Fruit fly (Drosophila melanogaster) whole organism, embryonic: ENCODE results near the gene CG8460.

Experiments used
- Asciz ChIP-seq: fragments of 200-800 bp; sonication (Bioruptor generic); optimal IDR thresholded peaks from 2 replicates; lab custom pipeline; 2017; ENCODE audit warnings: missing biosample characterization, mild to moderate bottlenecking, missing genetic modification characterization, missing genetic modification reagents
- Blimp-1 ChIP-seq: fragments of 200-800 bp; sonication (Bioruptor generic); optimal IDR thresholded peaks from 3 replicates; lab custom pipeline; 2018; ENCODE audit warnings: missing biosample characterization, missing genetic modification characterization, mild to moderate bottlenecking, moderate library complexity, missing genetic modification reagents
- BtbVII ChIP-seq: fragments of 200-800 bp; sonication (Bioruptor generic); optimal IDR thresholded peaks from 3 replicates; lab custom pipeline; 2017; ENCODE audit warnings: missing biosample characterization, mild to moderate bottlenecking, missing genetic modification characterization
- CG10321 ChIP-seq: fragments of 200-800 bp; sonication (Bioruptor generic); IDR thresholded peaks from 2 replicates; pipeline ENCODE4 v1.3.6; 2022; ENCODE audit warnings: missing biosample characterization, missing genetic modification characterization
- CG10431 ChIP-seq: fragments of 200-800 bp; sonication (Bioruptor generic); optimal IDR thresholded peaks from 3 replicates; lab custom pipeline; 2018; ENCODE audit warnings: missing biosample characterization, mild to moderate bottlenecking, missing genetic modification characterization
- CG10543 ChIP-seq: fragments of 200-800 bp; sonication (Bioruptor generic); optimal IDR thresholded peaks from 3 replicates; lab custom pipeline; 2017; ENCODE audit warnings: missing biosample characterization, mild to moderate bottlenecking, missing genetic modification characterization, moderate library complexity
- CG11456 ChIP-seq: fragments of 200-800 bp; sonication (Bioruptor generic); IDR thresholded peaks from 3 replicates; pipeline ENCODE4 v1.3.6; 2022; ENCODE audit warnings: missing biosample characterization, missing genetic modification characterization
- CG12769 ChIP-seq: fragments of 200-800 bp; sonication (Bioruptor generic); optimal IDR thresholded peaks from 2 replicates; lab custom pipeline; 2019; ENCODE audit warnings: missing biosample characterization, mild to moderate bottlenecking, missing genetic modification characterization, moderate library complexity
- CG12942 ChIP-seq: fragments of 200-800 bp; sonication (Bioruptor generic); optimal IDR thresholded peaks from 3 replicates; lab custom pipeline; 2016; ENCODE audit warnings: missing biosample characterization, missing genetic modification characterization
- CG13123 ChIP-seq: fragments of 200-800 bp; sonication (Bioruptor generic); optimal IDR thresholded peaks from 2 replicates; lab custom pipeline; 2016; ENCODE audit warnings: missing biosample characterization, missing genetic modification characterization
- CG14050 ChIP-seq: fragments of 200-800 bp; sonication (Bioruptor generic); IDR thresholded peaks from 3 replicates; pipeline ENCODE4 v1.3.6; 2022; ENCODE audit warnings: missing biosample characterization, missing genetic modification characterization
- CG14441 ChIP-seq: fragments of 200-800 bp; sonication (Bioruptor generic); IDR thresholded peaks from 2 replicates; pipeline ENCODE4 v1.3.6; 2022; ENCODE audit warnings: missing biosample characterization, missing genetic modification characterization
- CG15269 ChIP-seq: fragments of 200-800 bp; sonication (Bioruptor generic); optimal IDR thresholded peaks from 2 replicates; lab custom pipeline; 2018; ENCODE audit warnings: missing biosample characterization, mild to moderate bottlenecking, missing genetic modification characterization, moderate library complexity
- CG15479 ChIP-seq: fragments of 200-800 bp; sonication (Bioruptor generic); optimal IDR thresholded peaks from 3 replicates; lab custom pipeline; 2019; ENCODE audit warnings: missing biosample characterization, mild to moderate bottlenecking, missing genetic modification characterization, moderate library complexity
- CG2120 ChIP-seq: fragments of 200-800 bp; sonication (Bioruptor generic); optimal IDR thresholded peaks from 3 replicates; lab custom pipeline; 2016; ENCODE audit warnings: missing biosample characterization, missing genetic modification characterization
- CG2712 ChIP-seq: fragments of 200-800 bp; optimal IDR thresholded peaks from 3 replicates; lab custom pipeline; 2019; ENCODE audit warnings: missing biosample characterization, mild to moderate bottlenecking, missing genetic modification characterization, moderate library complexity
- CG2875 ChIP-seq: fragments of 200-800 bp; sonication (Bioruptor generic); optimal IDR thresholded peaks from 2 replicates; lab custom pipeline; 2017; ENCODE audit warnings: missing biosample characterization, mild to moderate bottlenecking, missing genetic modification characterization, missing genetic modification reagents
- CG30431 ChIP-seq: fragments of 200-800 bp; sonication (Bioruptor generic); optimal IDR thresholded peaks from 2 replicates; lab custom pipeline; 2017; ENCODE audit warnings: missing biosample characterization, missing genetic modification characterization
- CG33557 ChIP-seq: fragments of 200-800 bp; sonication (Bioruptor generic); optimal IDR thresholded peaks from 2 replicates; lab custom pipeline; 2019; ENCODE audit warnings: missing biosample characterization, mild to moderate bottlenecking, missing genetic modification characterization, moderate library complexity
- CG3995 ChIP-seq: fragments of 200-800 bp; sonication (Bioruptor generic); optimal IDR thresholded peaks from 3 replicates; lab custom pipeline; 2016; ENCODE audit warnings: missing biosample characterization, missing genetic modification characterization
- CG43689 ChIP-seq: fragments of 200-800 bp; sonication (Bioruptor generic); IDR thresholded peaks from 2 replicates; pipeline ENCODE4 v1.3.6; 2022; ENCODE audit warnings: missing biosample characterization, missing genetic modification characterization
- CG4404 ChIP-seq: fragments of 200-800 bp; sonication (Bioruptor generic); IDR thresholded peaks from 2 replicates; pipeline ENCODE4 v1.3.6; 2022; ENCODE audit warnings: missing biosample characterization, missing genetic modification characterization
- CG4617 ChIP-seq: fragments of 200-800 bp; sonication (Bioruptor generic); optimal IDR thresholded peaks from 3 replicates; lab custom pipeline; 2016; ENCODE audit warnings: missing biosample characterization, missing genetic modification characterization, borderline replicate concordance
- CG6689 ChIP-seq: fragments of 200-800 bp; sonication (Bioruptor generic); IDR thresholded peaks from 2 replicates; pipeline ENCODE4 v1.3.6; 2022; ENCODE audit warnings: missing biosample characterization, missing genetic modification characterization
- CG7357 ChIP-seq: fragments of 200-800 bp; sonication (Bioruptor generic); IDR thresholded peaks from 3 replicates; pipeline ENCODE4 v1.3.6; 2022; ENCODE audit warnings: missing biosample characterization, missing genetic modification characterization
- CG7786 ChIP-seq: fragments of 200-800 bp; sonication (Bioruptor generic); optimal IDR thresholded peaks from 2 replicates; lab custom pipeline; 2016; ENCODE audit warnings: missing biosample characterization, missing genetic modification characterization
- CG7987 ChIP-seq: fragments of 200-800 bp; sonication (Bioruptor generic); optimal IDR thresholded peaks from 2 replicates; lab custom pipeline; 2018; ENCODE audit warnings: missing biosample characterization, mild to moderate bottlenecking, missing genetic modification characterization, moderate library complexity
- CG8290 ChIP-seq, 3 experiments: fragments of 200-800 bp; sonication (Bioruptor generic); optimal IDR thresholded peaks; 2 replicates each; lab custom pipeline; 2016 to 2019; ENCODE audit warnings: missing biosample characterization in 3 of 3, missing genetic modification characterization in 3 of 3, mild to moderate bottlenecking in 2 of 3, moderate library complexity in 1 of 3
- CHES-1-like ChIP-seq: fragments of 200-800 bp; sonication (Bioruptor generic); optimal IDR thresholded peaks from 2 replicates; lab custom pipeline; 2016; ENCODE audit warnings: missing biosample characterization, missing genetic modification characterization
- D19A ChIP-seq: fragments of 200-800 bp; optimal IDR thresholded peaks from 3 replicates; lab custom pipeline; 2019; ENCODE audit warnings: missing biosample characterization, mild to moderate bottlenecking, missing genetic modification characterization, moderate library complexity
- Dll ChIP-seq: fragments of 200-800 bp; sonication (Bioruptor generic); IDR thresholded peaks from 4 replicates; pipeline ENCODE4 v1.3.6; 2022; ENCODE audit warnings: missing biosample characterization, missing genetic modification characterization; ENCODE audit not compliant: partially characterized antibody
- HLH3B ChIP-seq: fragments of 200-800 bp; sonication (Bioruptor generic); IDR thresholded peaks from 2 replicates; pipeline ENCODE4 v1.3.6; 2022; ENCODE audit warnings: missing biosample characterization, missing genetic modification characterization
- Hey ChIP-seq: fragments of 200-800 bp; sonication (Bioruptor generic); optimal IDR thresholded peaks from 3 replicates; lab custom pipeline; 2018; ENCODE audit warnings: missing biosample characterization, mild to moderate bottlenecking, missing genetic modification characterization
- MTF-1 ChIP-seq: fragments of 200-800 bp; sonication (Bioruptor generic); optimal IDR thresholded peaks from 2 replicates; lab custom pipeline; 2018; ENCODE audit warnings: missing biosample characterization, mild to moderate bottlenecking, missing genetic modification characterization, borderline replicate concordance
- Mad ChIP-seq: fragments of 200-800 bp; sonication (Bioruptor generic); optimal IDR thresholded peaks from 2 replicates; lab custom pipeline; 2016; ENCODE audit warnings: missing biosample characterization, missing genetic modification characterization
- Med ChIP-seq: fragments of 200-800 bp; sonication (Bioruptor generic); peaks from one replicate; lab custom pipeline; 2016; ENCODE audit warnings: missing biosample characterization, missing genetic modification characterization, mild to moderate bottlenecking, inconsistent platforms, moderate library complexity
- Mes4 ChIP-seq: fragments of 200-800 bp; sonication (Bioruptor generic); optimal IDR thresholded peaks from 2 replicates; lab custom pipeline; 2016; ENCODE audit warnings: missing biosample characterization, missing genetic modification characterization
- NC2α ChIP-seq: fragments of 200-800 bp; sonication (Bioruptor generic); optimal IDR thresholded peaks from 2 replicates; lab custom pipeline; 2016; ENCODE audit warnings: missing biosample characterization, missing genetic modification characterization
- Oaz ChIP-seq: fragments of 200-800 bp; sonication (Bioruptor generic); IDR thresholded peaks from 2 replicates; pipeline ENCODE4 v1.3.6; 2022; ENCODE audit warnings: missing biosample characterization, missing genetic modification characterization
- Ptx1 ChIP-seq: fragments of 200-800 bp; sonication (Bioruptor generic); IDR thresholded peaks from 2 replicates; pipeline ENCODE4 v1.3.6; 2022; ENCODE audit warnings: missing biosample characterization, missing genetic modification characterization
- Usf ChIP-seq: fragments of 200-800 bp; sonication (Bioruptor generic); optimal IDR thresholded peaks from 2 replicates; lab custom pipeline; 2017; ENCODE audit warnings: missing genotype, missing biosample characterization, missing genetic modification characterization
- bigmax ChIP-seq: fragments of 200-800 bp; sonication (Bioruptor generic); optimal IDR thresholded peaks from 2 replicates; lab custom pipeline; 2018; ENCODE audit warnings: missing biosample characterization, mild to moderate bottlenecking, missing genetic modification characterization
- fd3F ChIP-seq: fragments of 200-800 bp; sonication (Bioruptor generic); optimal IDR thresholded peaks from 2 replicates; lab custom pipeline; 2018; ENCODE audit warnings: missing biosample characterization, mild to moderate bottlenecking, missing genetic modification characterization, moderate library complexity
- fru ChIP-seq: fragments of >200 bp; optimal IDR thresholded peaks from 2 replicates; lab custom pipeline; 2017
- gt ChIP-seq: fragments of 200-800 bp; sonication (Bioruptor generic); IDR thresholded peaks from 2 replicates; pipeline ENCODE4 v1.3.6; 2022; ENCODE audit warnings: missing biosample characterization, missing genetic modification characterization
- h ChIP-seq: fragments of >200 bp; optimal IDR thresholded peaks from 2 replicates; lab custom pipeline; 2017
- inv ChIP-seq: fragments of 200-800 bp; sonication (Bioruptor generic); IDR thresholded peaks from 2 replicates; pipeline ENCODE4 v1.3.6; 2022; ENCODE audit warnings: missing biosample characterization, missing genetic modification characterization; ENCODE audit not compliant: partially characterized antibody
- nerfin-2 ChIP-seq: fragments of 200-800 bp; sonication (Bioruptor generic); IDR thresholded peaks from 2 replicates; pipeline ENCODE4 v1.3.6; 2022; ENCODE audit warnings: missing biosample characterization, missing genetic modification characterization; ENCODE audit not compliant: partially characterized antibody
- nom ChIP-seq: fragments of 200-800 bp; sonication (Bioruptor generic); optimal IDR thresholded peaks from 2 replicates; lab custom pipeline; 2017; ENCODE audit warnings: missing biosample characterization, missing genetic modification characterization, mild to moderate bottlenecking, moderate library complexity, missing genetic modification reagents
- p53 ChIP-seq: fragments of 200-800 bp; sonication (Bioruptor generic); optimal IDR thresholded peaks from 2 replicates; lab custom pipeline; 2016; ENCODE audit warnings: missing biosample characterization, missing genetic modification characterization
- ranshi ChIP-seq: fragments of 200-800 bp; sonication (Bioruptor generic); IDR thresholded peaks from 2 replicates; pipeline ENCODE4 v1.3.6; 2022; ENCODE audit warnings: missing biosample characterization, missing genetic modification characterization
- zfh2 ChIP-seq: fragments of 200-800 bp; sonication (Bioruptor generic); optimal IDR thresholded peaks from 2 replicates; lab custom pipeline; 2016; ENCODE audit warnings: missing biosample characterization, missing genetic modification characterization

Gene CG8460

DNA sequence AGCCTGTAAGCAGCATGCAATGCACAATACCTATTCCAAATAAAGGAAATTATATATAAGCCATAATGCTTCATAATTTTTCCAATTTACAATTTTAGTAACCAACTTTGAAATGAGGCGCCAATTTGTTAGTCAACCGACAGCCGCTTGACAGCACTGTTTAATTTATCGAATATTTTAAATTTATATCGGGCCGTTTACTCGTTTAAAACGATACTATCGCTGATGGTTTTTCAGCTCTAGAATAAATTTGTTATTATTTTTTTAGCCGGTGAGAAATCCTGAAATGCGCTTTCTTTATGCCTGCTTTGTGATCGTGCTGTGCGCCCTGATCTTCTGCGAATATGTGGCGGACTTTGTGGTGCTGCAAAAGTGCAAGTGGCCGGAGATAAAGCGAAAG lies 1.8 kb downstream of the CG8460 start, which contains the start of gene PGAP5 (continued):
- TF ChIP-seq CG8290 (GFP tag; optimal IDR thresholded peaks at IDR 0.05; lab: Kevin White, UChicago) (no peak), CG8290 (tag; optimal IDR thresholded peaks at IDR 0.05; lab: Kevin White, UChicago) (no peak), CHES-1-like (GFP tag; lab: Kevin White, UChicago) (peak; percentile 26), CG7357 (GFP tag; lab: Robert Waterston, UW) (no peak), NC2α (GFP tag; lab: Kevin White, UChicago) (no peak), CG6689 (GFP tag; lab: Robert Waterston, UW) (no peak), Ptx1 (GFP tag; lab: Robert Waterston, UW) (no peak), CG13123 (no peak), fd3F (GFP tag; lab: Kevin White, UChicago) (no peak), D19A (tag; lab: Kevin White, UChicago) (no peak), Asciz (GFP tag; lab: Kevin White, UChicago) (no peak), CG3995 (GFP tag; lab: Kevin White, UChicago) (peak; percentile 35), Blimp-1 (GFP tag; lab: Kevin White, UChicago) (no peak), p53 (no peak), CG10543 (GFP tag; lab: Kevin White, UChicago) (no peak), gt (GFP tag; lab: Robert Waterston, UW) (no peak), CG14441 (GFP tag; lab: Robert Waterston, UW) (no peak), CG15479 (GFP tag; lab: Kevin White, UChicago) (no peak), nerfin-2 (GFP tag; lab: Robert Waterston, UW) (peak; percentile 74), Hey (tag; lab: Kevin White, UChicago) (no peak), HLH3B (GFP tag; lab: Robert Waterston, UW) (no peak), fru (no peak), Dll (GFP tag; lab: Robert Waterston, UW) (peak; percentile 96), Usf (GFP tag; lab: Kevin White, UChicago) (no peak), CG12769 (tag; lab: Kevin White, UChicago) (no peak), CG11456 (GFP tag; lab: Robert Waterston, UW) (no peak), CG2875 (GFP tag; lab: Kevin White, UChicago) (no peak), CG7786 (peak; percentile 21), MTF-1 (no peak), CG14050 (no peak), BtbVII (no peak), zfh2 (peak; percentile 2), CG12942 (no peak), CG4404 (no peak), inv (peak; percentile 87), CG15269 (tag; lab: Kevin White, UChicago) (no peak), CG2712 (peak; percentile 22), ranshi (GFP tag; lab: Robert Waterston, UW) (no peak), CG2120 (peak; percentile 60), bigmax (GFP tag; lab: Kevin White, UChicago) (no peak), h (no peak), CG7987 (GFP tag; lab: Kevin White, UChicago) (no peak), Oaz (GFP tag; lab: Robert Waterston, UW) (no peak), CG4617 (GFP tag; lab: Kevin White, UChicago) (peak; percentile 35), CG30431 (GFP tag; lab: Kevin White, UChicago) (no peak), CG10431 (GFP tag; lab: Kevin White, UChicago) (no peak), Mad (GFP tag; lab: Kevin White, UChicago) (peak; percentile 5), Med (GFP tag; lab: Kevin White, UChicago) (peak; percentile 86), nom (GFP tag; lab: Kevin White, UChicago) (no peak), CG43689 (GFP tag; lab: Robert Waterston, UW) (no peak), Mes4 (GFP tag; lab: Kevin White, UChicago) (no peak), CG33557 (no peak), CG10321 (no peak)
